Worm (Caenorhabditis elegans): ENCODE results near the gene str-150.

str-150 gene

DNA sequence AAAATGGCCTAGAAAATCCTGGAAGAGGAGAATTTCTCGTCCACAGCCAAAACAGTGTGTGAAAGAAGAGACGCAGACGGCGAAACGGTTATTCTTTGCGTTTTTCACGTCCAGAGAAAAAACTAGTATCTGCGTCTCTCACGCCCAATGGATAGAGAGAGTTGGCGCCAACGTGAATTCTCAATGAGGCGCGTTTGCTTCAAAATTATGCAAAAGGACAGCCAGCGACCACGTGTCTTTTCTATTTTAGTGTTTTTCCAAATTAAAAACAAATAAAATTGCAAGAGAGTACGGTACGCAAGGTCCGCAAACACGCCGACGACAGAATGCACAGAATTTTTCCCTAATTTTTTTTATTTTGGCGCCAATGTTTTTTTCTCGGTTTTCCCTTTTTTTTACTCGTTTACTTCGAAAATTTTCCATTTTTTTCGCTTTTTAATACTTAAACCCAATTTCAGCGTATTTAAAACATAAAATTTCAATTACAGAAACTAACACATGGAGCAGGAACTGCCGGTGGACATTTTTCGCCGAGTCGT, 45.1 kb upstream of the str-150 start, which contains the start of gene Y32B12B.2 (continued):
- TF ChIP-seq nhr-27 (tag; optimal IDR thresholded peaks at IDR 0.05) (no peak), rpc-1 (optimal IDR thresholded peaks at IDR 0.05) (no peak), rpc-1 (tag; optimal IDR thresholded peaks at IDR 0.05) (no peak), fkh-3 (tag; optimal IDR thresholded peaks at IDR 0.05) (no peak), nfya-2 (GFP tag; IDR thresholded peaks at IDR 0.05) (no peak), D2030.7 (GFP tag; IDR thresholded peaks at IDR 0.05) (peak; percentile 67; the same call in 1 of the 2 replicates), akir-1 (GFP tag; optimal IDR thresholded peaks at IDR 0.05) (no peak), zfh-2 (GFP tag; conservative IDR thresholded peaks at IDR 0.05) (no peak), gei-17 (GFP tag; optimal IDR thresholded peaks at IDR 0.05) (no peak), Y95B8A.8 (GFP tag; IDR thresholded peaks at IDR 0.05) (no peak), atf-7 (tag; optimal IDR thresholded peaks at IDR 0.05) (no peak), nhr-179 (tag; optimal IDR thresholded peaks at IDR 0.05) (no peak), tbx-9 (tag; optimal IDR thresholded peaks at IDR 0.05; ENCODE audit: borderline replicate concordance) (no peak), madf-3 (GFP tag; IDR thresholded peaks at IDR 0.05) (0 out of 2 replicates have a peak, but pooled peaks have one; percentile 17), snpc-1.3 (tag; optimal IDR thresholded peaks at IDR 0.05; ENCODE audit: insufficient read depth) (no peak), lin-26 (GFP tag; IDR thresholded peaks at IDR 0.05) (no peak), ztf-6 (GFP tag; IDR thresholded peaks at IDR 0.05) (0 out of 2 replicates have a peak, but pooled peaks have one; percentile 11)

DNA sequence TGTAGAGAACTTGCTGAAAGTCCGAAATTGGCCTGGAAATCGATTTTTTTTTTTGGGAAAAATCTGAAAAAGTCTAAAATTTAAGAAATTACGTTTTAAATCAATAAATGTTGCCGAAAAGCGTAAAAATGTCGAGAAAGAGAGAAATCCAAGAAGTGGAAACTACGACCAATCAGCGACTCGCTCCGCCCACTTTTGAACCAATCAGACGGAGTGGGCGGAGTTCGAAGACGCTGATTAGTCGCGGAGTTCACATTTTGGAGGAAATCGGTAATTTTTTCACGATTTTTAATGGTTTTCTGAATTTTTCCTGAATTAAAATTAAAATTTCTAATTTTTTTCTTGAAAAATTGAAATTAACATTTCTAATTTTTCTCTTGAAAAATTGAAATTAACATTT, 43.4 kb upstream of the str-150 start:
- TF ChIP-seq ztf-3 (GFP tag; optimal IDR thresholded peaks at IDR 0.05) (no peak), attf-6 (GFP tag; IDR thresholded peaks at IDR 0.05) (no peak), T26A5.8 (tag; optimal IDR thresholded peaks at IDR 0.05) (no peak), lin-54 (GFP tag; optimal IDR thresholded peaks at IDR 0.05) (no peak), dpff-1 (tag; optimal IDR thresholded peaks at IDR 0.05) (no peak), hsf-1 (GFP tag; IDR thresholded peaks at IDR 0.05) (no peak), die-1 (tag; optimal IDR thresholded peaks at IDR 0.05) (no peak), madf-10 (tag; optimal IDR thresholded peaks at IDR 0.05) (no peak), unc-130 (GFP tag; optimal IDR thresholded peaks at IDR 0.05) (no peak), nhr-80 (tag; optimal IDR thresholded peaks at IDR 0.05) (no peak), ekl-4 (GFP tag; IDR thresholded peaks at IDR 0.05) (no peak), snpc-3.4 (tag; optimal IDR thresholded peaks at IDR 0.05) (no peak), Y53F4B.3 (GFP tag; IDR thresholded peaks at IDR 0.05) (no peak), ztf-26 (tag; optimal IDR thresholded peaks at IDR 0.05) (no peak)

DNA sequence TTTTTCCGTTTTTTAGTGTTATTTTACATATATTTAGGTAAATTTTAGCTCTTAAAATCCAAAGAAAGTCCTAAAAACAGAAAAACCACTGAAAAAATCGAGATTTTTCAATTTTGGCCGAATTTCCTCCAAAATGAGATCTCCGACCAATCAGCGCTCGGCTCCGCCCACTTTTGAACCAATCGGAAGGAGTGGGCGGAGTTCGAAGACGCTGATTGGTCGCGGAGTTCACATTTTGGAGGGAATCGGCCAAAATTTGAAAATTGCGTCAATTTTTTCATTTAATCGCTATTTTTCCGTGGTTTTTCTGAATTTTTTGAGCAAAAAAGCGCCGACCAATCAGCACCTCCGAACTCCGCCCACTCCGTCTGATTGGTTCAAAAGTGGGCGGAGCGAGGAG, 42.4 kb upstream of the str-150 start:
- no peak for TF ChIP-seq mes-4 (tag; optimal IDR thresholded peaks at IDR 0.05)
- no peak for TF ChIP-seq F10E7.11 (tag; optimal IDR thresholded peaks at IDR 0.05)
- no peak for TF ChIP-seq ceh-100 (GFP tag; IDR thresholded peaks at IDR 0.05)
- no peak for TF ChIP-seq egl-44 (GFP tag; IDR thresholded peaks at IDR 0.05)
- TF ChIP-seq lin-54 (GFP tag; optimal IDR thresholded peaks at IDR 0.05), result no peak
- no peak for TF ChIP-seq lsy-27 (tag; optimal IDR thresholded peaks at IDR 0.05; ENCODE audit: borderline replicate concordance, insufficient read depth)
- TF ChIP-seq C17E4.6 (GFP tag; IDR thresholded peaks at IDR 0.05), result no peak
- TF ChIP-seq somi-1 (GFP tag; optimal IDR thresholded peaks at IDR 0.05), result no peak
- TF ChIP-seq K12H6.12 (tag; optimal IDR thresholded peaks at IDR 0.05), result no peak
- no peak for TF ChIP-seq Y53G8AR.9 (GFP tag; conservative IDR thresholded peaks at IDR 0.05)
- TF ChIP-seq cebp-2 (GFP tag; IDR thresholded peaks at IDR 0.05), result no peak
- no peak for TF ChIP-seq hmg-1.2 (GFP tag; IDR thresholded peaks at IDR 0.05)
- TF ChIP-seq F49E8.2 (tag; optimal IDR thresholded peaks at IDR 0.05; ENCODE audit: insufficient read depth), result no peak
- TF ChIP-seq mcd-1 (GFP tag; IDR thresholded peaks at IDR 0.05), result no peak
- no peak for TF ChIP-seq dpff-1 (tag; optimal IDR thresholded peaks at IDR 0.05)
- no peak for TF ChIP-seq ztf-18 (tag; optimal IDR thresholded peaks at IDR 0.05)

Data from whole organism, young adult.